Worm (Caenorhabditis elegans): ENCODE results near the gene srh-247.

Gene srh-247

DNA sequence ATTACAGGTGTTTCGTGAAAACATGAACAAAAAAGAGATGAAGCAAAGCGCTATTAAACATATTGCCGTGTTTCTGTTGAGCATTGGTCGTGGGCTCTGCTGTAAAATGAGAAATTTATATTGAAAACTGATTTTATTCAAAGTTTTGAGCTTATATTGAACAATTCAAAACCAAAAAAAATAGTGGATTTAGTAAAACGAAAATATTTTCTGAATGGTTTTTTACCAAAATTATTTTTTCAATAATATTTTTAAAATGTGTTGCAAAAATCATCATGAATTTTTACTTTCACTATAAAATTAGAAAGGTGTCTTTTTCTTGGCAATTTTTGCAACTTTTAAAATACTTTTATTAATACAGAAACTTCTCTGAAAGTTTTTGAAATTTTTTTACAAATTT lies 30.7 kb downstream of the srh-247 start, which contains the start of gene C31B8.7:
C31B8.7 (minus strand) TSS at position 101 of the 400 bp plus-strand sequence.
- TF ChIP-seq ztf-28 (GFP tag; IDR thresholded peaks at IDR 0.05) = no peak

DNA sequence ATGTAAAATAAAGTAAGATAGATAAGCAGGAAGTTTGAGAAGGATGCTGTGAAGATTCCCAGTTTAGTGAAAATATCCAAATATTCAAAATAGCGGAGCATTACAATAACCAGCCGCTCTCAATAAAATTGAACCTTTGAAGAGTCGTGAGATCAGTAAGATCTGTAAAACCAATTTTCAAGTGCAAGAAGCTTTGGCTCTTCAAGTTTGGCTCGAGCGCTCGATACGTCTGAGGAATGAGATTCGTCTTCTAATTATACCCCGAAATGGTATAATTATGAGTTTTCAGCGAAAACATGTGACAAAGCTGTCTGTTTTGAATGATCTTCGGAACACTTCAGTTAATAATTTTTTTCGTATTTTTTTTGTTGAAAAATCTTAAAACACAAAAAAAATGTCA lies 34.1 kb downstream of the srh-247 start, which contains the start of gene str-46:
str-46 (minus strand) TSS at position 101 of the 400 bp plus-strand sequence.
- TF ChIP-seq unc-62 (GFP tag; optimal IDR thresholded peaks at IDR 0.05) (no peak), athp-1 (tag; optimal IDR thresholded peaks at IDR 0.05) (no peak), hrde-1 (tag; optimal IDR thresholded peaks at IDR 0.05; ENCODE audit: borderline replicate concordance) (no peak), pbrm-1 (GFP tag; IDR thresholded peaks at IDR 0.05) (no peak), madf-10 (tag; optimal IDR thresholded peaks at IDR 0.05) (no peak), lir-1 (GFP tag; conservative IDR thresholded peaks at IDR 0.05) (no peak), rcor-1 (GFP tag; IDR thresholded peaks at IDR 0.05) (no peak)

DNA sequence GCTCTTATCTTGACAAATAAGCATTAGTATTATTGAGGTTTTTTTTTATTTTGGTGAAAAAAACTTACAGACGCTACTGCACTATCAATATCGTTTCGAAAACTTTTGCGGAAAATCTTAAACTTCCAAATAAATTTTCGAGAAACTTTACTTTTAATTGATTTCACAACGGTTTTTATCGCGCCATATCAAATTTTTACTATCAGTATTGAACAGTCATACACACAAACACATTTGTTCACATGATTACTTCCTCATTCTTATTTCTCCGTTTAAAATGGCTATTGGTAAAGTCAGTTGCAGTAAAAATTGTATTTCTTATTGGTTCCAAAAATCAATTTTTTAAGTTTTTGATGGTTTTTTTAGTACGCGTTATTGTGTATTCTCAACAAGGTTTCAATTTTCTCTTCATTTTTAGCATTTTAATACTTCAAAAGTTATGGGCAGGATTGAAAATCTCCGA lies 37.7 kb downstream of the srh-247 start, which contains the start of gene pals-32:
pals-32 (plus strand) TSS at position 413 of the 463 bp plus-strand sequence.
- TF ChIP-seq zim-3 (tag; optimal IDR thresholded peaks at IDR 0.05) (no peak), lin-40 (tag; optimal IDR thresholded peaks at IDR 0.05) (no peak), F57A8.1 (GFP tag; optimal IDR thresholded peaks at IDR 0.05) (no peak), K12H6.12 (tag; optimal IDR thresholded peaks at IDR 0.05) (no peak), ceh-58 (GFP tag; IDR thresholded peaks at IDR 0.05) (no peak), cebp-2 (GFP tag; IDR thresholded peaks at IDR 0.05) (no peak), attf-6 (GFP tag; IDR thresholded peaks at IDR 0.05) (no peak), gei-17 (GFP tag; optimal IDR thresholded peaks at IDR 0.05) (no peak), lsl-1 (GFP tag; optimal IDR thresholded peaks at IDR 0.05) (no peak), atf-7 (tag; optimal IDR thresholded peaks at IDR 0.05) (no peak), ama-1 (optimal IDR thresholded peaks at IDR 0.05) (no peak), ama-1 (GFP tag; optimal IDR thresholded peaks at IDR 0.05) (no peak), rpc-1 (optimal IDR thresholded peaks at IDR 0.05) (no peak), rpc-1 (tag; optimal IDR thresholded peaks at IDR 0.05) (no peak), nfya-2 (GFP tag; IDR thresholded peaks at IDR 0.05) (no peak), nhr-27 (tag; optimal IDR thresholded peaks at IDR 0.05) (no peak), F10E7.11 (tag; optimal IDR thresholded peaks at IDR 0.05) (no peak), mes-4 (tag; optimal IDR thresholded peaks at IDR 0.05) (no peak)

DNA sequence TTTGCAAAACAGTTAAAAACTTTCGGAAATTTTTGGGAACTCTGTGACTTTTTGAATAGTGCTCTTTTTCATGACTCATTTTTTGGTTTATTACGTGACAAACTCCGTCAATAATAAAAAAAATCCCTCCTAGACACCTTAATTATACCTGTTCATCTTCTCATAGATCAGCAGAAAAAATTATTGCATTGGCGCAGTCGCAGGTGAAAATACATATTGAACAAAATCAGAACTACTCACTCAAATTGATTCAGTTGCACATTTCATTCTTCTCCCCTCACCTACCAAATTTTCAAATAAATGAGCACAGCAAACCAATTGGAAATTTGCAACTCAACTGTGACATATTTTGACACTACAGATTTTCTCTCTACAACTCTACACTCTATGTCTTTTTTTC lies 41.0 kb downstream of the srh-247 start, which contains the start of gene srh-127:
srh-127 (plus strand) TSS at position 301 of the 400 bp plus-strand sequence.
- TF ChIP-seq let-526 (GFP tag; IDR thresholded peaks at IDR 0.05) (no peak), athp-1 (tag; optimal IDR thresholded peaks at IDR 0.05) (no peak), ets-4 (GFP tag; optimal IDR thresholded peaks at IDR 0.05) (no peak), rpc-1 (optimal IDR thresholded peaks at IDR 0.05) (no peak), rpc-1 (tag; optimal IDR thresholded peaks at IDR 0.05) (no peak), akir-1 (GFP tag; optimal IDR thresholded peaks at IDR 0.05) (no peak), lir-1 (GFP tag; conservative IDR thresholded peaks at IDR 0.05) (no peak), nfya-2 (GFP tag; IDR thresholded peaks at IDR 0.05) (no peak), nfyb-1 (GFP tag; IDR thresholded peaks at IDR 0.05) (no peak), nhr-179 (tag; optimal IDR thresholded peaks at IDR 0.05) (no peak), somi-1 (GFP tag; optimal IDR thresholded peaks at IDR 0.05) (no peak), K12H6.12 (tag; optimal IDR thresholded peaks at IDR 0.05) (no peak), unc-62 (GFP tag; optimal IDR thresholded peaks at IDR 0.05) (no peak), ztf-18 (tag; optimal IDR thresholded peaks at IDR 0.05) (no peak), tbp1 (GFP tag; optimal IDR thresholded peaks at IDR 0.05) (no peak), ztf-26 (tag; optimal IDR thresholded peaks at IDR 0.05) (no peak), C17E4.6 (GFP tag; IDR thresholded peaks at IDR 0.05) (no peak), rec-8 (tag; optimal IDR thresholded peaks at IDR 0.05) (no peak), Y53F4B.3 (GFP tag; IDR thresholded peaks at IDR 0.05) (no peak), F55B11.4 (tag; optimal IDR thresholded peaks at IDR 0.05; ENCODE audit: borderline replicate concordance, insufficient read depth) (no peak), sea-2 (GFP tag; IDR thresholded peaks at IDR 0.05) (no peak)
